Worm (Caenorhabditis elegans) whole organism, young adult: ENCODE results near the gene taf-11.1.
"Not testable (repeated sequence)": the region's sequence is repeated elsewhere in the genome, so short reads cannot be mapped to it uniquely, and the experiment has no call there.

Source experiments
- B0035.1 ChIP-seq: sonication (generic microtip); optimal IDR thresholded peaks from 2 replicates; lab custom pipeline; 2016; ENCODE audit warnings: missing genetic modification characterization, mild to moderate bottlenecking, missing compliant biosample characterization, missing genotype, missing genetic modification reagents
- B0336.3 ChIP-seq: fragments of 200-800 bp; sonication (Bioruptor generic); IDR thresholded peaks from 2 replicates; pipeline ENCODE4 v1.3.6; 2022; ENCODE audit warnings: missing genetic modification characterization, missing compliant biosample characterization
- C06A6.2 ChIP-seq: fragments of 200-800 bp; sonication (Bioruptor generic); conservative IDR thresholded peaks from 2 replicates; pipeline ENCODE4 v1.3.6; 2022; ENCODE audit warnings: missing genetic modification characterization, missing compliant biosample characterization
- F22D6.2 ChIP-seq: sonication (generic microtip); optimal IDR thresholded peaks from 2 replicates; lab custom pipeline; 2016; ENCODE audit warnings: mild to moderate bottlenecking, missing genetic modification characterization, missing compliant biosample characterization
- F23B12.7 ChIP-seq: sonication (generic microtip); optimal IDR thresholded peaks from 2 replicates; lab custom pipeline; 2017; ENCODE audit warnings: missing genetic modification characterization, mild to moderate bottlenecking, missing compliant biosample characterization, antibody characterized with exemption, moderate library complexity; ENCODE audit not compliant: insufficient read depth
- K11D2.4 ChIP-seq: fragments of 200-800 bp; sonication (Bioruptor generic); IDR thresholded peaks from 2 replicates; pipeline ENCODE4 v1.3.6; 2022; ENCODE audit warnings: missing genetic modification reagents, missing genetic modification characterization, missing compliant biosample characterization
- Y53G8AR.9 ChIP-seq: fragments of 200-800 bp; sonication (Bioruptor generic); conservative IDR thresholded peaks from 2 replicates; pipeline ENCODE4 v1.3.6; 2022; ENCODE audit warnings: missing genetic modification reagents, missing genetic modification characterization, missing compliant biosample characterization
- Y56A3A.18 ChIP-seq: fragments of 200-800 bp; sonication (Bioruptor generic); IDR thresholded peaks from 2 replicates; pipeline ENCODE4 v1.3.6; 2022; ENCODE audit warnings: missing genetic modification reagents, missing genetic modification characterization, missing compliant biosample characterization
- ama-1 ChIP-seq, 3 experiments: fragments of 150-350 bp in 1 of 3; sonication (generic microtip) in 2 of 3; optimal IDR thresholded peaks; 2 replicates each; lab custom pipeline; 2014 to 2018; ENCODE audit warnings: missing biosample characterization in 2 of 3, missing genetic modification characterization in 2 of 3, missing genetic modification reagents in 2 of 3
- atf-7 ChIP-seq: sonication (generic microtip); optimal IDR thresholded peaks from 2 replicates; lab custom pipeline; 2017; ENCODE audit warnings: mild to moderate bottlenecking, missing genetic modification characterization, missing compliant biosample characterization
- bed-1 ChIP-seq: fragments of 200-800 bp; sonication (Bioruptor generic); IDR thresholded peaks from 2 replicates; pipeline ENCODE4 v1.3.6; 2022; ENCODE audit warnings: missing genetic modification reagents, missing genetic modification characterization, missing compliant biosample characterization
- cebp-2 ChIP-seq: fragments of 200-800 bp; sonication (Bioruptor generic); IDR thresholded peaks from 2 replicates; pipeline ENCODE4 v1.3.6; 2022; ENCODE audit warnings: missing genetic modification characterization, missing compliant biosample characterization
- ceh-27 ChIP-seq: fragments of 200-800 bp; sonication (Bioruptor generic); optimal IDR thresholded peaks from 2 replicates; lab custom pipeline; 2018; ENCODE audit warnings: mild to moderate bottlenecking, missing genetic modification characterization, moderate library complexity, missing compliant biosample characterization
- ceh-79 ChIP-seq: sonication (generic microtip); optimal IDR thresholded peaks from 2 replicates; lab custom pipeline; 2017; ENCODE audit warnings: mild to moderate bottlenecking, missing genetic modification characterization, missing compliant biosample characterization
- chd-7 ChIP-seq: sonication (generic microtip); optimal IDR thresholded peaks from 2 replicates; lab custom pipeline; 2016; ENCODE audit warnings: mild to moderate bottlenecking, missing genetic modification characterization, moderate library complexity, missing compliant biosample characterization
- dox-1 ChIP-seq: fragments of 200-800 bp; sonication (Bioruptor generic); IDR thresholded peaks from 2 replicates; pipeline ENCODE4 v1.3.6; 2022; ENCODE audit warnings: missing genetic modification reagents, missing genetic modification characterization, missing compliant biosample characterization
- dpl-1 ChIP-seq: fragments of 150-350 bp; optimal IDR thresholded peaks from 2 replicates; lab custom pipeline; 2014; ENCODE audit warnings: missing biosample characterization, missing genetic modification reagents, missing genetic modification characterization
- egl-18 ChIP-seq: fragments of 200-800 bp; sonication (Bioruptor generic); IDR thresholded peaks from 2 replicates; pipeline ENCODE4 v1.3.6; 2022; ENCODE audit warnings: missing genetic modification reagents, missing genetic modification characterization, missing compliant biosample characterization
- egrh-3 ChIP-seq: fragments of 200-800 bp; sonication (Bioruptor generic); IDR thresholded peaks from 2 replicates; pipeline ENCODE4 v1.3.6; 2022; ENCODE audit warnings: missing genetic modification reagents, missing genetic modification characterization, missing compliant biosample characterization
- gei-17 ChIP-seq: fragments of 200-800 bp; sonication (Bioruptor generic); optimal IDR thresholded peaks from 2 replicates; lab custom pipeline; 2018; ENCODE audit warnings: mild to moderate bottlenecking, missing genetic modification characterization, missing compliant biosample characterization
- him-1 ChIP-seq: sonication (generic microtip); optimal IDR thresholded peaks from 2 replicates; lab custom pipeline; 2016; ENCODE audit warnings: missing genotype, missing genetic modification reagents, missing genetic modification characterization, missing compliant biosample characterization
- hmg-1.2 ChIP-seq: fragments of 200-800 bp; sonication (Bioruptor generic); IDR thresholded peaks from 2 replicates; pipeline ENCODE4 v1.3.6; 2022; ENCODE audit warnings: missing genetic modification reagents, missing genetic modification characterization, missing compliant biosample characterization
- hmg-20 ChIP-seq: fragments of 200-800 bp; sonication (Bioruptor generic); IDR thresholded peaks from 2 replicates; pipeline ENCODE4 v1.3.6; 2022; ENCODE audit warnings: missing genetic modification reagents, missing genetic modification characterization, missing compliant biosample characterization
- lin-26 ChIP-seq: fragments of 200-800 bp; sonication (Bioruptor generic); IDR thresholded peaks from 2 replicates; pipeline ENCODE4 v1.3.6; 2022; ENCODE audit warnings: missing genetic modification reagents, missing genetic modification characterization, missing compliant biosample characterization
- lin-35 ChIP-seq, 3 experiments: fragments of 150-350 bp in 2 of 3; sonication (generic microtip) in 1 of 3; optimal IDR thresholded peaks; 2 replicates each; lab custom pipeline; 2014 to 2018; ENCODE audit warnings: missing biosample characterization in 3 of 3, missing genetic modification characterization in 3 of 3, missing genetic modification reagents in 3 of 3
- lin-40 ChIP-seq: sonication (generic microtip); optimal IDR thresholded peaks from 2 replicates; lab custom pipeline; 2016; ENCODE audit warnings: missing genetic modification characterization, mild to moderate bottlenecking, missing compliant biosample characterization, missing genotype, missing genetic modification reagents
- lin-54 ChIP-seq: fragments of 200-800 bp; sonication (Bioruptor generic); optimal IDR thresholded peaks from 2 replicates; lab custom pipeline; 2018; ENCODE audit warnings: mild to moderate bottlenecking, missing genetic modification characterization, missing compliant biosample characterization
- lsy-27 ChIP-seq: sonication (generic microtip); optimal IDR thresholded peaks from 2 replicates; lab custom pipeline; 2017; ENCODE audit warnings: missing genetic modification characterization, mild to moderate bottlenecking, missing compliant biosample characterization, antibody characterized with exemption, missing genotype, borderline replicate concordance; ENCODE audit not compliant: insufficient read depth
- madf-8 ChIP-seq: fragments of 200-800 bp; sonication (Bioruptor generic); conservative IDR thresholded peaks from 2 replicates; pipeline ENCODE4 v1.3.6; 2022; ENCODE audit warnings: missing genetic modification reagents, missing genetic modification characterization, missing compliant biosample characterization
- nfyb-1 ChIP-seq: fragments of 200-800 bp; sonication (Bioruptor generic); IDR thresholded peaks from 2 replicates; pipeline ENCODE4 v1.3.6; 2022; ENCODE audit warnings: missing genetic modification reagents, missing genetic modification characterization, missing compliant biosample characterization
- nhr-120 ChIP-seq: fragments of 200-800 bp; sonication (Bioruptor generic); IDR thresholded peaks from 2 replicates; pipeline ENCODE4 v1.3.6; 2022; ENCODE audit warnings: missing genetic modification characterization, missing compliant biosample characterization
- nhr-80 ChIP-seq: sonication (generic microtip); optimal IDR thresholded peaks from 2 replicates; lab custom pipeline; 2016; ENCODE audit warnings: missing genetic modification characterization, missing compliant biosample characterization
- nhr-90 ChIP-seq: sonication (generic microtip); optimal IDR thresholded peaks from 2 replicates; lab custom pipeline; 2016; ENCODE audit warnings: missing genotype, mild to moderate bottlenecking, missing genetic modification characterization, missing compliant biosample characterization
- pbrm-1 ChIP-seq: fragments of 200-800 bp; sonication (Bioruptor generic); IDR thresholded peaks from 2 replicates; pipeline ENCODE4 v1.3.6; 2022; ENCODE audit warnings: missing genetic modification reagents, missing genetic modification characterization, missing compliant biosample characterization
- pha-4 ChIP-seq: fragments of 150-350 bp; sonication (generic microtip); optimal IDR thresholded peaks from 2 replicates; lab custom pipeline; 2014; ENCODE audit warnings: missing biosample characterization, missing genetic modification reagents, missing genetic modification characterization
- rcor-1 ChIP-seq: fragments of 200-800 bp; sonication (Bioruptor generic); IDR thresholded peaks from 2 replicates; pipeline ENCODE4 v1.3.6; 2022; ENCODE audit warnings: missing genetic modification reagents, missing genetic modification characterization, missing compliant biosample characterization
- rec-8 ChIP-seq, 2 experiments: sonication (generic microtip); optimal IDR thresholded peaks; 2 replicates each; lab custom pipeline; 2016; ENCODE audit warnings: mild to moderate bottlenecking in 2 of 2, missing genetic modification characterization in 2 of 2, missing genetic modification reagents in 2 of 2, missing genotype in 2 of 2, missing biosample characterization in 1 of 2, missing compliant biosample characterization in 1 of 2, moderate library complexity in 1 of 2
- repo-1 ChIP-seq: sonication (generic microtip); optimal IDR thresholded peaks from 2 replicates; lab custom pipeline; 2017; ENCODE audit warnings: mild to moderate bottlenecking, missing genetic modification characterization, missing compliant biosample characterization
- tbp1 ChIP-seq: fragments of 200-800 bp; sonication (Bioruptor generic); optimal IDR thresholded peaks from 2 replicates; lab custom pipeline; 2018; ENCODE audit warnings: mild to moderate bottlenecking, missing genetic modification characterization, missing compliant biosample characterization
- tlf-1 ChIP-seq: fragments of 200-800 bp; sonication (Bioruptor generic); optimal IDR thresholded peaks from 2 replicates; lab custom pipeline; 2018; ENCODE audit warnings: mild to moderate bottlenecking, missing genetic modification characterization, missing compliant biosample characterization
- ztf-22 ChIP-seq: fragments of 200-800 bp; sonication (Bioruptor generic); optimal IDR thresholded peaks from 2 replicates; lab custom pipeline; 2018; ENCODE audit warnings: mild to moderate bottlenecking, missing genetic modification characterization, moderate library complexity, missing compliant biosample characterization
- ztf-25 ChIP-seq: fragments of 200-800 bp; sonication (Bioruptor generic); IDR thresholded peaks from 2 replicates; pipeline ENCODE4 v1.3.6; 2022; ENCODE audit warnings: missing genetic modification reagents, missing genetic modification characterization, missing compliant biosample characterization
- ztf-6 ChIP-seq: fragments of 200-800 bp; sonication (Bioruptor generic); IDR thresholded peaks from 2 replicates; pipeline ENCODE4 v1.3.6; 2022; ENCODE audit warnings: missing genetic modification reagents, missing genetic modification characterization, missing compliant biosample characterization

taf-11.1 gene

ce11 chrX:4254782-4255181, at the start of gene taf-11.1:
TSS of gene taf-11.1 (plus strand) at chrX:4255170.
- TF ChIP-seq F22D6.2 (no peak), cebp-2 (GFP tag; lab: Robert Waterston, UW) (no peak), hmg-1.2 (GFP tag; lab: Robert Waterston, UW) (peak; percentile 33; the same call in 1 of the 2 replicates), egrh-3 (GFP tag; lab: Robert Waterston, UW) (no peak), bed-1 (GFP tag; lab: Robert Waterston, UW) (no peak), K11D2.4 (GFP tag; lab: Robert Waterston, UW) (no peak), ztf-6 (GFP tag; lab: Robert Waterston, UW) (no peak), chd-7 (tag; lab: Kevin White, UChicago) (no peak), ceh-27 (peak; percentile 3), ceh-79 (tag; lab: Kevin White, UChicago) (no peak), B0035.1 (tag; lab: Kevin White, UChicago) (no peak), dox-1 (GFP tag; lab: Robert Waterston, UW) (0 out of 2 replicates have a peak, but pooled peaks have one; percentile 8), lin-26 (no peak), nhr-120 (GFP tag; lab: Robert Waterston, UW) (no peak), gei-17 (GFP tag; lab: Kevin White, UChicago) (no peak), nhr-90 (tag; lab: Kevin White, UChicago) (no peak), nhr-80 (tag; lab: Kevin White, UChicago) (peak; percentile 44), lin-40 (tag; lab: Kevin White, UChicago) (no peak), ztf-25 (GFP tag; lab: Robert Waterston, UW) (no peak), atf-7 (tag; lab: Kevin White, UChicago) (no peak)

- not testable (repeated sequence) for TF ChIP-seq ztf-22; repo-1 (tag; lab: Kevin White, UChicago); him-1 (tag; lab: Kevin White, UChicago)
Measured at ce11 chrX:4207385-4207784, 47.6 kb upstream of the taf-11.1 start, which contains the start of gene F20B6.9. TSS of gene F20B6.9 (minus strand) at chrX:4207485.

DNA sequence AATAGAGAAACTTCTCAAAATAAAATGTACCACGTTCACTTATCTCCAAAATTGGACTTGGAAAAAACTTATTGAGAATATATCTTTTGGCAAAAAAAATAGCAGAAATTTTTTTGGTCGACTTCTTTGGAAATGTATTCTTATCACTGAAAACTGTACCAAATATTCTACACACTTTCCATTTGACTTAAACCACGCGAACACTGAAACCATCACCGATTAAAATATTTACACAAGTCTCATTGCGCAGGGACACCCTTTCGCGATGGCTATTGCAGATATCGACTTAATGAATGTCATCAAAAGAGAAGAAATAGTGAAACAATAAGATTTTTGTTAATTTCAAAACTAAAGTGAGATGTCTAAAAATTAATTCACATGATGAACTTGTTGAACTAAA, 46.5 kb upstream of the taf-11.1 start:
- TF ChIP-seq C06A6.2 (peak; percentile 38; the same call in 1 of the 2 replicates), lin-26 (0 out of 2 replicates have a peak, but pooled peaks have one; percentile 9), egl-18 (GFP tag; lab: Robert Waterston, UW) (0 out of 2 replicates have a peak, but pooled peaks have one; percentile 8), rcor-1 (GFP tag; lab: Robert Waterston, UW) (peak; percentile 45; the same call in 1 of the 2 replicates), ceh-27 (peak; percentile 36), F23B12.7 (peak; percentile 66), gei-17 (GFP tag; lab: Kevin White, UChicago) (peak; percentile 83), nhr-80 (tag; lab: Kevin White, UChicago) (no peak), B0336.3 (GFP tag; lab: Robert Waterston, UW) (no peak), dox-1 (GFP tag; lab: Robert Waterston, UW) (peak; percentile 11; the same call in 1 of the 2 replicates), tbp1 (peak; percentile 55), lin-35 (GFP tag; optimal IDR thresholded peaks at IDR 0.05; lab: Kevin White, UChicago) (peak in 1 of 3 experiments; percentile 94), lsy-27 (tag; lab: Kevin White, UChicago) (no peak), ama-1 (optimal IDR thresholded peaks at IDR 0.05; lab: Kevin White, UChicago) (no peak), ama-1 (GFP tag; optimal IDR thresholded peaks at IDR 0.05; lab: Kevin White, UChicago) (peak in 1 of 2 experiments; percentile 37), lin-54 (GFP tag; lab: Kevin White, UChicago) (peak; percentile 43), rec-8 (tag; optimal IDR thresholded peaks at IDR 0.05; lab: Kevin White, UChicago) (no peak), Y56A3A.18 (GFP tag; lab: Robert Waterston, UW) (peak; percentile 74; the same call in 1 of the 2 replicates), dpl-1 (GFP tag; lab: Kevin White, UChicago) (no peak), nfyb-1 (GFP tag; lab: Robert Waterston, UW) (peak; percentile 11; the same call in 1 of the 2 replicates), pha-4 (tag; lab: Kevin White, UChicago) (peak; percentile 31), K11D2.4 (GFP tag; lab: Robert Waterston, UW) (peak; percentile 72), pbrm-1 (0 out of 2 replicates have a peak, but pooled peaks have one; percentile 48), tlf-1 (GFP tag; lab: Kevin White, UChicago) (peak; percentile 75), Y53G8AR.9 (peak; percentile 78), hmg-1.2 (GFP tag; lab: Robert Waterston, UW) (peak; percentile 40), hmg-20 (GFP tag; lab: Robert Waterston, UW) (peak; percentile 81), madf-8 (no peak)
